Worm (Caenorhabditis elegans) whole organism, L4/young adult: Measurements from ENCODE around the gene gop-1.
A peak's percentile ranks its signal among the peaks of the same experiment; 100 is the strongest.

Experiments used
- W03F9.2 ChIP-seq: fragments of 150-350 bp; optimal IDR thresholded peaks from 2 replicates; lab custom pipeline; 2014; ENCODE audit warnings: missing biosample characterization, missing genetic modification characterization
- dao-5 ChIP-seq: sonication (generic microtip); optimal IDR thresholded peaks from 2 replicates; lab custom pipeline; 2016; ENCODE audit warnings: missing genotype, missing genetic modification characterization, moderate library complexity, missing compliant biosample characterization
- him-1 ChIP-seq: sonication (generic microtip); optimal IDR thresholded peaks from 2 replicates; lab custom pipeline; 2016; ENCODE audit warnings: missing genotype, missing genetic modification reagents, missing genetic modification characterization, missing compliant biosample characterization

gop-1 gene

ce11 chrIII:5254108-5254507 is at the start of gene gop-1, which contains the start of gene sumv-1:
Gene gop-1, plus strand, starts transcription at chrIII:5254438.
Gene sumv-1, minus strand, starts transcription at chrIII:5254187.
- no peak for TF ChIP-seq W03F9.2 (tag; lab: Kevin White, UChicago)
- no peak for TF ChIP-seq dao-5 (tag; lab: Kevin White, UChicago)

DNA sequence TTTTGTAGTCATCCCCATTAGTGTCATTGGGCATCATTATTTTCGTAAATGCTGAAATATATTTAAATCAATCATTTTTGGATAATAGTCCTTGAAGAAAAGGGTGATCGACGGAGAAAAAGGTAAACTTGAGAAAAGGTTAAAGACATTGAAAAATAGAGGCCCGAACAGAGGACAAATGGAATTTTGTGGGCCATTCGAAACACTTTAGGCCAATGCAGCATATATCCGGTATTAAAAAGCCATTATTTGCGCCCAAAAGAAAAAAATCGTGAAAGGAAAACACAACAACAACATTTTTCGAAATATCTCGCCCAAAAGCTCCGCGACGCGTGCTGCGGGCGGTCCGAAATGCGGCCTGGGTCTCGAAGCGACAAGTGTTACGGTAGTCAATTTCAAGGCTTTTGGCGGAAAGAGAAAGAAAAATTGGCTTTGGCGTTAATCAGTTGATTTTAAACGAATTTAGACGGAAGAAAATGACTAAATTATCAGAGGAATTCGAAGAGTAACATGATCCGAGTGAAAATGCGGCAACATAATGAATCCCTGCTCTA is 47.3 kb upstream of the gop-1 start, which contains the start of gene morc-1:
TSS of gene morc-1 (minus strand) at position 51 of the 554 bp plus-strand sequence.
- no peak for TF ChIP-seq W03F9.2 (tag; lab: Kevin White, UChicago)
- no peak for TF ChIP-seq dao-5 (tag; lab: Kevin White, UChicago)
- no peak for TF ChIP-seq him-1

ce11 chrIII:5208992-5209391 is 45.2 kb upstream of the gop-1 start, which contains the start of gene syx-16:
Gene syx-16, minus strand, starts transcription at chrIII:5209109.
- TF ChIP-seq dao-5 (tag; lab: Kevin White, UChicago) (no peak), him-1 (no peak), W03F9.2 (tag; lab: Kevin White, UChicago) (no peak)

- no peak for TF ChIP-seq dao-5 (tag; lab: Kevin White, UChicago)
- no peak for TF ChIP-seq W03F9.2 (tag; lab: Kevin White, UChicago)
- TF ChIP-seq him-1: no peak
These were observed 44.0 kb upstream of the gop-1 start for ce11 chrIII:5210269-5210668.

DNA sequence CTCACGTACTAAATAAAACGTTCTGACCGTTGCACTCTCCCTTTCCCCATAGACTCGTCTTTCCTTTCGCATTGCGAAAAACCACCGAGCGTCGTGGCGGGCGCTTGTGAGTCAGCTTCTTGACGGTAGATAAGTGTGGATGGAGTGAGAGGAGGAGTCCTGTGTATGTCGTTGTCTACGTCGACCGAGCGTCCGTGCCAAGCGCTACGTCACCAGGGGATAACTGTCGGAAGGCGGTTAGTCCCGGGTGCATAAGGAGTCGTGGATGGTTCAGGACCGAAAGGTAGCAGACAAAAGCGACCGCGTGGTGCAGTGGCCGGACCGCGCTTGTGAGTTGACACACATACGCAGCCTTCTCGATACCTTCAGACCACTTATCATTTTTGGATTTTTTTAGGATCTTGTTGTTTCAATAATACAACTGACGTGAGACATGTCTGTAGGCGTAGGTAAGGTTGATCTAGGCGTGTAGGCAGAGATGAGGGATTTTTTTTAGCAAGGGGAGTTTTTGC is 43.0 kb upstream of the gop-1 start:
- peak; percentile 46 for TF ChIP-seq W03F9.2 (tag; lab: Kevin White, UChicago)
- peak; percentile 81 for TF ChIP-seq dao-5 (tag; lab: Kevin White, UChicago)

DNA sequence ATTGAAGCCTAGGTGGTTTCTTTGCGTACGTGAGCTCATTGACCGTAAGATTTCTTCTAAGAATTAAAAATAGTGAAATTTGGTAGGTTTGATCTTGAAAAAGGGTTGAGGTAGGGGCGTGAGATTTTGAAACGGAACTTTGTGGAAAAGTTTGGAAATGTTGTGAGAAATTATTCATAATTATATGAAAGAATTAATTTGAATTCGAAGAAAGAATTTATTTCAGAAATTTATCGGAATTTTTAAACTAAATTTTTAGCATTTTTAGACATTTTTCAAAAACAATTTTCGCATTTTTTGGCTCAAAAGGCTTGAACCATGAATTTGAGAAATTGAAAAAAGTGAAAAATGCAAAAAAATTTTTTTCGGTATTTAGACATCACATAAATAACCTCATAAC is 40.1 kb upstream of the gop-1 start:
- TF ChIP-seq him-1 (no peak), W03F9.2 (tag; lab: Kevin White, UChicago) (no peak)

DNA sequence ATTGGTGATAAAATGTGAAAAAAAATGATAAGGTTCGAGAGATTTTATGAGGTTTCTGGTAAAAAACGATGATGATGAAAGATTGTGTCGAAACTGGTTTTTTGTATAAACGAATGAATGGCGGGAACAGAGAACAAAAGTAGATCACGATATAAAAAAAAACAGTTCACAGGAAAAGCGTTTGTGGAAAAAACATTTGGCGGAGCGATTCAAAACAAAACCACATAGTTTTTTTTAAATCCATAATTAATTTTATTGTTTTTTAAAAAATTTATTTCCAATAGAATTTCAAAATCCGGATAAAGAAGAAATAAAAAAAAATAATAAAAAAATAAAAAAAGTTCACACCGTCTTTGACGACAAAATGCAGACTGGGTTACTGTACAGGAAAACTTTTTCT is 38.9 kb upstream of the gop-1 start, which contains the start of gene ZC155.4:
TSS of gene ZC155.4 (minus strand) at position 101 of the 400 bp plus-strand sequence.
- TF ChIP-seq him-1: no peak
- TF ChIP-seq dao-5 (tag; lab: Kevin White, UChicago): no peak
- no peak for TF ChIP-seq W03F9.2 (tag; lab: Kevin White, UChicago)

DNA sequence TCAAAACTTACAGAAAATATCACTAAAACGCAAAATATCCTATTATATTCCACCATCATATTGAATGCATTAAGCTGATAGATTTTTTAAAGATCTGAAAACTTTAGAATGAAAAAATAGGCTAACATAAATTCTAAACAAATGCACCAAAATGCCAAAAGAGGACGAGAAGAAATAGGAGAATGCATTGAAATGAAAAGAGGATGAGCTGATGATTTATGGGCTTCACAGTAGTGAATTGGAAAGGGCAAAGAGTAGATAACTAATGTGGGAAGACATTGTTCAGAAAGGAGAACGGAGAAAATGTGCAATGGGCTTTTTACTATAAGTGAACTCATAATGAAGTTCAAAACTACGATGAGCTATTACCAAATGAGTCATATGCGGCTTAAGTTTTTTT is 36.7 kb upstream of the gop-1 start, which contains the start of gene cutl-19:
TSS of gene cutl-19 (minus strand) at position 101 of the 400 bp plus-strand sequence.
- TF ChIP-seq dao-5 (tag; lab: Kevin White, UChicago) (no peak), him-1 (no peak), W03F9.2 (tag; lab: Kevin White, UChicago) (no peak)

DNA sequence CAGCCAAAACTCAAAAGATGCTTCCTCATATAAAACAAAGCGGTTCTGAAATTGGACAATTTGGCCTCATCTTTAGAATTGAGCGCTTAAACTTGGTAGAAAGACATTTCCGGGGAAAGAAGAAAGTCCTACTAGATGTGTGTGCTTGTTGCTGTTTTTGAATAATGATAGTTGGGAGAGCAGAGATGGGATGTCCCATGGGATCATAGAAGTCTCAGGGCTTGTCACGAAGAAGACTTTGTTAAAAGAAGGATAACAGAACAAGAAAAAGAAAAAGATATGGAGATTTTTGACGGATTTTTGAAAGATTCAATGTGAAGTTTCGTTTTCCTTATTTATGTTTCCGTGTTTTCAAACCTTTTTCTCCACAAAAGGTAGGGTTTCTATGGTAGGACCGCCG is 35.6 kb upstream of the gop-1 start, which contains the start of gene ZC155.2:
TSS of gene ZC155.2 (plus strand) at position 301 of the 400 bp plus-strand sequence.
- TF ChIP-seq him-1 (no peak), dao-5 (tag; lab: Kevin White, UChicago) (no peak), W03F9.2 (tag; lab: Kevin White, UChicago) (no peak)

DNA sequence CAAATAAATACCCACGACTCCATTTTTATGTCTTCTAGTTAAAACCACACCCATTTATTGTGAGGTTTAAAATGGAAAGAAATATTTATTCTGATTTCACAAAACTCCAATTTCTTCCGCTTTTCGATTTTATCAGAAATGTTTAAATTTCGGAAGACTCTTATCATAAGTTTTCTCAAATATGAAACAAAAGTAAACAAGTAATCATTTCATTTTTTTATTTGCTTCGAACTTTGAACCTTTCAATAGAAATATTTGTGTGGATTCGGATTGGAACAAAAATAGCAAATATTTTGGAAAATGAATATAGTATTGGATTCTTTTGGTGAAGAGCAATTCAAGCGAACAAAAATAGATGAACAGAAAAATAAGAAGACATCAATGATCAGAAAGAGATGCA is 32.4 kb upstream of the gop-1 start:
- TF ChIP-seq W03F9.2 (tag; lab: Kevin White, UChicago) (no peak), dao-5 (tag; lab: Kevin White, UChicago) (no peak), him-1 (no peak)

DNA sequence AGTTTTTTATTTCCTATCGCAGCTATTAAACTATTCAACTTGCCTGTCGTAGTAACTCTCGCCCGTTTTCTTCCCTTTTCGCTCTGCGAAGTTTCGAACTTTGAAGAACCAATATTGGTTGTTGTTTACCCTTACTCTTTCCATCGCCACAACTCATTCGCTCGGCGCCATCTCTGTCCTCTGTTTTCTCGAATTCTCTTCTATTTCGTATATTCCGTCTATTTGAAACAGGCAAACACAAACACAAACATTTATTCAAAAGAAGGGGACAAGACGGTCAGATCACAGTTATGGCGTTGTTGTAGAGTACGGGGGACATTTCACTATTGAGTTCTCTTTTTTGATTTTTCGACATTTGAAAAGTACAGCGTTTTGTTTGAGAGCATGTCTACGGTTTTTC is 31.5 kb upstream of the gop-1 start:
- TF ChIP-seq him-1: no peak
- TF ChIP-seq dao-5 (tag; lab: Kevin White, UChicago): no peak
- no peak for TF ChIP-seq W03F9.2 (tag; lab: Kevin White, UChicago)

ce11 chrIII:5224908-5225307 is 29.3 kb upstream of the gop-1 start:
- TF ChIP-seq him-1 (no peak), dao-5 (tag; lab: Kevin White, UChicago) (no peak), W03F9.2 (tag; lab: Kevin White, UChicago) (no peak)

ce11 chrIII:5225321-5225720 is 28.9 kb upstream of the gop-1 start, which contains the start of gene nex-1:
Gene nex-1, plus strand, starts transcription at chrIII:5225621.
- TF ChIP-seq W03F9.2 (tag; lab: Kevin White, UChicago) (peak; percentile 17), him-1 (no peak), dao-5 (tag; lab: Kevin White, UChicago) (no peak)

- TF ChIP-seq dao-5 (tag; lab: Kevin White, UChicago) (no peak), him-1 (peak; percentile 7), W03F9.2 (tag; lab: Kevin White, UChicago) (peak; percentile 89)
These were observed 26.3 kb upstream of the gop-1 start, which contains the start of the genes C34E10.12, C34E10.10 and atp-2 for ce11 chrIII:5227831-5228467. Gene C34E10.12, minus strand, starts transcription at chrIII:5227881. Gene C34E10.10, minus strand, starts transcription at chrIII:5227884. Gene atp-2, plus strand, starts transcription at chrIII:5228417.
